Fruit fly (Drosophila melanogaster) whole organism, embryonic: ENCODE results near the gene CG3036.
A peak's percentile ranks its signal among the peaks of the same experiment; 100 is the strongest.

ENCODE experiments used
- B-H2 ChIP-seq: fragments of 200-800 bp; sonication (Bioruptor generic); optimal IDR thresholded peaks from 2 replicates; lab custom pipeline; 2018; ENCODE audit warnings: missing biosample characterization, mild to moderate bottlenecking, missing genetic modification characterization
- BEAF-32 ChIP-seq: fragments of 200-800 bp; sonication (Bioruptor generic); optimal IDR thresholded peaks from 3 replicates; lab custom pipeline; 2017; ENCODE audit warnings: missing biosample characterization, missing genetic modification characterization, mild to moderate bottlenecking, moderate library complexity, missing genetic modification reagents
- Bgb ChIP-seq: fragments of 200-800 bp; sonication (Bioruptor generic); IDR thresholded peaks from 2 replicates; pipeline ENCODE4 v1.3.6; 2022; ENCODE audit warnings: missing biosample characterization, missing genetic modification characterization; ENCODE audit not compliant: partially characterized antibody
- CG10209 ChIP-seq: fragments of 200-800 bp; sonication (Bioruptor generic); optimal IDR thresholded peaks from 3 replicates; lab custom pipeline; 2017; ENCODE audit warnings: missing biosample characterization, mild to moderate bottlenecking, missing genetic modification characterization, missing genetic modification reagents
- CG13287 ChIP-seq: fragments of 200-800 bp; sonication (Bioruptor generic); IDR thresholded peaks from 2 replicates; pipeline ENCODE4 v1.3.6; 2022; ENCODE audit warnings: missing biosample characterization, missing genetic modification characterization; ENCODE audit not compliant: partially characterized antibody
- CG1602 ChIP-seq: fragments of 200-800 bp; sonication (Bioruptor generic); optimal IDR thresholded peaks from 3 replicates; lab custom pipeline; 2016; ENCODE audit warnings: missing biosample characterization, missing genetic modification characterization
- CG1603 ChIP-seq: fragments of 200-800 bp; sonication (Bioruptor generic); optimal IDR thresholded peaks from 2 replicates; lab custom pipeline; 2019; ENCODE audit warnings: missing biosample characterization, mild to moderate bottlenecking, missing genetic modification characterization, moderate library complexity
- CG16779 ChIP-seq: fragments of 200-800 bp; sonication (Bioruptor generic); IDR thresholded peaks from 2 replicates; pipeline ENCODE4 v1.3.6; 2022; ENCODE audit warnings: missing biosample characterization, missing genetic modification characterization
- CG2875 ChIP-seq: fragments of 200-800 bp; sonication (Bioruptor generic); optimal IDR thresholded peaks from 2 replicates; lab custom pipeline; 2017; ENCODE audit warnings: missing biosample characterization, mild to moderate bottlenecking, missing genetic modification characterization, missing genetic modification reagents
- CG33213 ChIP-seq: fragments of 200-800 bp; sonication (Bioruptor generic); optimal IDR thresholded peaks from 3 replicates; lab custom pipeline; 2016; ENCODE audit warnings: missing biosample characterization, missing genetic modification characterization
- CG4328 ChIP-seq: fragments of 200-800 bp; sonication (Bioruptor generic); optimal IDR thresholded peaks from 3 replicates; lab custom pipeline; 2017; ENCODE audit warnings: missing biosample characterization, missing genetic modification reagents, missing genetic modification characterization
- CG4820 ChIP-seq: fragments of 200-800 bp; sonication (Bioruptor generic); optimal IDR thresholded peaks from 3 replicates; lab custom pipeline; 2016; ENCODE audit warnings: missing biosample characterization, missing genetic modification characterization
- CG4854 ChIP-seq: fragments of 200-800 bp; sonication (Bioruptor generic); optimal IDR thresholded peaks from 2 replicates; lab custom pipeline; 2016; ENCODE audit warnings: missing biosample characterization, missing genetic modification characterization, inconsistent platforms
- CG6272 ChIP-seq: fragments of 200-800 bp; sonication (Bioruptor generic); IDR thresholded peaks from 2 replicates; pipeline ENCODE4 v1.3.6; 2022; ENCODE audit warnings: missing biosample characterization, missing genetic modification characterization
- CG6765 ChIP-seq: fragments of 200-800 bp; sonication (Bioruptor generic); optimal IDR thresholded peaks from 3 replicates; lab custom pipeline; 2017; ENCODE audit warnings: missing biosample characterization, mild to moderate bottlenecking, missing genetic modification characterization
- CG7745 ChIP-seq: fragments of 200-800 bp; sonication (Bioruptor generic); optimal IDR thresholded peaks from 2 replicates; lab custom pipeline; 2018; ENCODE audit warnings: missing biosample characterization, mild to moderate bottlenecking, missing genetic modification characterization, moderate library complexity
- CG7987 ChIP-seq: fragments of 200-800 bp; sonication (Bioruptor generic); optimal IDR thresholded peaks from 2 replicates; lab custom pipeline; 2018; ENCODE audit warnings: missing biosample characterization, mild to moderate bottlenecking, missing genetic modification characterization, moderate library complexity
- CG8281 ChIP-seq: fragments of 200-800 bp; sonication (Bioruptor generic); optimal IDR thresholded peaks from 2 replicates; lab custom pipeline; 2018; ENCODE audit warnings: missing biosample characterization, mild to moderate bottlenecking, missing genetic modification characterization, moderate library complexity
- CG8478 ChIP-seq: fragments of >200 bp; optimal IDR thresholded peaks from 2 replicates; lab custom pipeline; 2018
- CG8765 ChIP-seq: fragments of 200-800 bp; sonication (Bioruptor generic); IDR thresholded peaks from 2 replicates; pipeline ENCODE4 v1.3.6; 2022; ENCODE audit warnings: missing biosample characterization, missing genetic modification characterization
- CG9437 ChIP-seq: fragments of 200-800 bp; sonication (Bioruptor generic); optimal IDR thresholded peaks from 2 replicates; lab custom pipeline; 2018; ENCODE audit warnings: missing biosample characterization, mild to moderate bottlenecking, missing genetic modification characterization
- Fer1 ChIP-seq: fragments of 200-800 bp; sonication (Bioruptor generic); optimal IDR thresholded peaks from 2 replicates; lab custom pipeline; 2017; ENCODE audit warnings: missing biosample characterization, mild to moderate bottlenecking, missing genetic modification characterization
- Gug ChIP-seq: fragments of 200-800 bp; sonication (Bioruptor generic); IDR thresholded peaks from 4 replicates; pipeline ENCODE4 v1.3.6; 2022; ENCODE audit warnings: missing biosample characterization, missing genetic modification characterization
- Max ChIP-seq: fragments of 200-800 bp; sonication (Bioruptor generic); optimal IDR thresholded peaks from 2 replicates; lab custom pipeline; 2016; ENCODE audit warnings: missing biosample characterization, mild to moderate bottlenecking, missing genetic modification characterization
- Ptx1 ChIP-seq: fragments of 200-800 bp; sonication (Bioruptor generic); IDR thresholded peaks from 2 replicates; pipeline ENCODE4 v1.3.6; 2022; ENCODE audit warnings: missing biosample characterization, missing genetic modification characterization
- Sin3A ChIP-seq: fragments of >200 bp; optimal IDR thresholded peaks from 2 replicates; lab custom pipeline; 2018
- Sry-β ChIP-seq: fragments of 200-800 bp; sonication (Bioruptor generic); optimal IDR thresholded peaks from 2 replicates; lab custom pipeline; 2018; ENCODE audit warnings: missing biosample characterization, mild to moderate bottlenecking, missing genetic modification characterization, moderate library complexity
- Sry-δ ChIP-seq: fragments of 200-800 bp; sonication (Bioruptor generic); optimal IDR thresholded peaks from 2 replicates; lab custom pipeline; 2016; ENCODE audit warnings: missing biosample characterization, missing genetic modification characterization
- Taf1 ChIP-seq: fragments of 200-800 bp; sonication (Bioruptor generic); IDR thresholded peaks from 2 replicates; pipeline ENCODE4 v1.3.6; 2022; ENCODE audit warnings: missing biosample characterization, missing genetic modification characterization
- Vsx1 ChIP-seq: fragments of 200-800 bp; sonication (Bioruptor generic); optimal IDR thresholded peaks from 2 replicates; lab custom pipeline; 2017; ENCODE audit warnings: missing biosample characterization, mild to moderate bottlenecking, missing genetic modification characterization, missing genetic modification reagents
- aop ChIP-seq: fragments of 200-800 bp; sonication (Bioruptor generic); IDR thresholded peaks from 2 replicates; pipeline ENCODE4 v1.3.6; 2022; ENCODE audit warnings: missing biosample characterization, missing genetic modification characterization
- ase ChIP-seq: fragments of 200-800 bp; sonication (Bioruptor generic); IDR thresholded peaks from 3 replicates; pipeline ENCODE4 v1.3.6; 2022; ENCODE audit warnings: missing biosample characterization, missing genetic modification characterization
- chinmo ChIP-seq: fragments of 200-800 bp; sonication (Bioruptor generic); IDR thresholded peaks from 4 replicates; pipeline ENCODE4 v1.3.6; 2022; ENCODE audit warnings: missing biosample characterization, missing genetic modification characterization; ENCODE audit not compliant: partially characterized antibody
- dimm ChIP-seq: fragments of 200-800 bp; sonication (Bioruptor generic); IDR thresholded peaks from 2 replicates; pipeline ENCODE4 v1.3.6; 2022; ENCODE audit warnings: missing biosample characterization, missing genetic modification characterization
- exex ChIP-seq: fragments of 200-800 bp; sonication (Bioruptor generic); optimal IDR thresholded peaks from 4 replicates; lab custom pipeline; 2018; ENCODE audit warnings: missing biosample characterization, mild to moderate bottlenecking, missing genetic modification characterization, moderate library complexity
- fu2 ChIP-seq: fragments of 200-800 bp; sonication (Bioruptor generic); optimal IDR thresholded peaks from 2 replicates; lab custom pipeline; 2016; ENCODE audit warnings: missing biosample characterization, missing genetic modification characterization
- gce ChIP-seq: fragments of 200-800 bp; sonication (Bioruptor generic); IDR thresholded peaks from 3 replicates; pipeline ENCODE4 v1.3.6; 2022; ENCODE audit warnings: missing biosample characterization, missing genetic modification characterization
- gfzf ChIP-seq: fragments of 200-800 bp; sonication (Bioruptor generic); optimal IDR thresholded peaks from 2 replicates; lab custom pipeline; 2016; ENCODE audit warnings: missing biosample characterization, mild to moderate bottlenecking, missing genetic modification characterization, moderate library complexity
- jing ChIP-seq: fragments of 200-800 bp; sonication (Bioruptor generic); optimal IDR thresholded peaks from 2 replicates; lab custom pipeline; 2018; ENCODE audit warnings: missing biosample characterization, mild to moderate bottlenecking, missing genetic modification characterization
- luna ChIP-seq: fragments of 200-800 bp; sonication (Bioruptor generic); optimal IDR thresholded peaks from 2 replicates; lab custom pipeline; 2016; ENCODE audit warnings: missing biosample characterization, missing genetic modification characterization
- mam ChIP-seq: fragments of 200-800 bp; sonication (Bioruptor generic); optimal IDR thresholded peaks from 3 replicates; lab custom pipeline; 2016; ENCODE audit warnings: missing biosample characterization, missing genetic modification characterization
- nerfin-2 ChIP-seq: fragments of 200-800 bp; sonication (Bioruptor generic); IDR thresholded peaks from 2 replicates; pipeline ENCODE4 v1.3.6; 2022; ENCODE audit warnings: missing biosample characterization, missing genetic modification characterization; ENCODE audit not compliant: partially characterized antibody
- onecut ChIP-seq: fragments of 200-800 bp; sonication (Bioruptor generic); IDR thresholded peaks from 2 replicates; pipeline ENCODE4 v1.3.6; 2022; ENCODE audit warnings: missing biosample characterization, missing genetic modification characterization
- pho ChIP-seq: fragments of 200-800 bp; sonication (Bioruptor generic); optimal IDR thresholded peaks from 2 replicates; lab custom pipeline; 2016; ENCODE audit warnings: missing biosample characterization, missing genetic modification characterization
- pnt ChIP-seq: fragments of 200-800 bp; sonication (Bioruptor generic); optimal IDR thresholded peaks from 3 replicates; lab custom pipeline; 2016; ENCODE audit warnings: missing biosample characterization, missing genetic modification characterization
- pum ChIP-seq: fragments of 200-800 bp; sonication (Bioruptor generic); optimal IDR thresholded peaks from 2 replicates; lab custom pipeline; 2016; ENCODE audit warnings: missing biosample characterization, missing genetic modification characterization
- sd ChIP-seq: fragments of 200-800 bp; sonication (Bioruptor generic); optimal IDR thresholded peaks from 3 replicates; lab custom pipeline; 2018; ENCODE audit warnings: missing biosample characterization, mild to moderate bottlenecking, missing genetic modification characterization, moderate library complexity
- seq ChIP-seq: fragments of 200-800 bp; sonication (Bioruptor generic); IDR thresholded peaks from 2 replicates; pipeline ENCODE4 v1.3.6; 2022; ENCODE audit warnings: missing biosample characterization, missing genetic modification characterization
- stc ChIP-seq: fragments of 200-800 bp; sonication (Bioruptor generic); IDR thresholded peaks from 2 replicates; pipeline ENCODE4 v1.3.6; 2022; ENCODE audit warnings: missing biosample characterization, missing genetic modification characterization
- toy ChIP-seq: fragments of 200-800 bp; sonication (Bioruptor generic); IDR thresholded peaks from 2 replicates; pipeline ENCODE4 v1.3.6; 2022; ENCODE audit warnings: missing biosample characterization, missing genetic modification characterization
- tx ChIP-seq: fragments of 200-800 bp; sonication (Bioruptor generic); optimal IDR thresholded peaks from 2 replicates; lab custom pipeline; 2016; ENCODE audit warnings: missing biosample characterization, missing genetic modification characterization
- vvl ChIP-seq: fragments of 200-800 bp; sonication (Bioruptor generic); IDR thresholded peaks from 2 replicates; pipeline ENCODE4 v1.3.6; 2022; ENCODE audit warnings: missing biosample characterization, missing genetic modification characterization

The CG3036 gene

dm6 chr2L:4850356-4850755 is 41.6 kb upstream of the CG3036 start, which contains the start of the genes mRpS2 and Mon1 (continued):
- peak; percentile 83 for TF ChIP-seq CG2875
- TF ChIP-seq CG6765 (GFP tag; lab: Kevin White, UChicago) = peak; percentile 87
- peak; percentile 84 for TF ChIP-seq CG4854 (GFP tag; lab: Kevin White, UChicago)
- TF ChIP-seq Sry-β = peak; percentile 45
- TF ChIP-seq gfzf = no peak
- peak; percentile 87 for TF ChIP-seq CG8765 (GFP tag; lab: Robert Waterston, UW)
- peak; percentile 90 for TF ChIP-seq seq (GFP tag; lab: Robert Waterston, UW)
- peak; percentile 95 for TF ChIP-seq CG1602 (GFP tag; lab: Kevin White, UChicago)
- TF ChIP-seq gce (GFP tag; lab: Robert Waterston, UW) = peak; percentile 95
- TF ChIP-seq jing (GFP tag; lab: Kevin White, UChicago) = no peak
- TF ChIP-seq onecut (GFP tag; lab: Robert Waterston, UW) = peak; percentile 78
- TF ChIP-seq Gug (GFP tag; lab: Robert Waterston, UW) = peak; percentile 91
- peak; percentile 95 for TF ChIP-seq CG6272 (GFP tag; lab: Robert Waterston, UW)
- TF ChIP-seq CG8281 = peak; percentile 81
- TF ChIP-seq CG1603 (tag; lab: Kevin White, UChicago) = peak; percentile 68
- no peak for TF ChIP-seq sd (tag; lab: Kevin White, UChicago)
- peak; percentile 92 for TF ChIP-seq B-H2
- peak; percentile 71 for TF ChIP-seq CG33213 (GFP tag; lab: Kevin White, UChicago)
- peak; percentile 91 for TF ChIP-seq CG4820 (GFP tag; lab: Kevin White, UChicago)
- peak; percentile 92 for TF ChIP-seq CG7987 (GFP tag; lab: Kevin White, UChicago)
- peak; percentile 70 for TF ChIP-seq pnt (GFP tag; lab: Kevin White, UChicago)
- TF ChIP-seq Fer1 (GFP tag; lab: Kevin White, UChicago) = peak; percentile 96
- peak; percentile 34 for TF ChIP-seq luna (GFP tag; lab: Kevin White, UChicago)
- 0 out of 2 replicates have a peak, but pooled peaks have one; percentile 63 for TF ChIP-seq CG16779 (GFP tag; lab: Robert Waterston, UW)
- no peak for TF ChIP-seq Bgb (GFP tag; lab: Robert Waterston, UW)
- peak; percentile 91 for TF ChIP-seq mam (GFP tag; lab: Kevin White, UChicago)
- TF ChIP-seq ase (GFP tag; lab: Robert Waterston, UW) = peak; percentile 97
- TF ChIP-seq CG8478 = no peak
- TF ChIP-seq tx (GFP tag; lab: Kevin White, UChicago) = peak; percentile 67
- TF ChIP-seq exex (tag; lab: Kevin White, UChicago) = peak; percentile 84
- TF ChIP-seq pum (GFP tag; lab: Kevin White, UChicago) = peak; percentile 77
- TF ChIP-seq Ptx1 = peak; percentile 98
- TF ChIP-seq Sry-δ = peak; percentile 40
- TF ChIP-seq fu2 = peak; percentile 77
- peak; percentile 71 for TF ChIP-seq pho
- TF ChIP-seq Vsx1 (GFP tag; lab: Kevin White, UChicago) = no peak
- peak; percentile 98 for TF ChIP-seq stc (GFP tag; lab: Robert Waterston, UW)
- TF ChIP-seq toy (GFP tag; lab: Robert Waterston, UW) = peak; percentile 94
- TF ChIP-seq chinmo (GFP tag; lab: Robert Waterston, UW) = no peak
- peak; percentile 92 for TF ChIP-seq Taf1 (GFP tag; lab: Robert Waterston, UW)
- peak; percentile 94 for TF ChIP-seq CG10209
- TF ChIP-seq aop = peak; percentile 82
- peak; percentile 90 for TF ChIP-seq CG9437
- TF ChIP-seq Max = peak; percentile 92
- TF ChIP-seq dimm (GFP tag; lab: Robert Waterston, UW) = peak; percentile 89
- peak; percentile 16 for TF ChIP-seq BEAF-32
- TF ChIP-seq CG4328 (GFP tag; lab: Kevin White, UChicago) = peak; percentile 80
- no peak for TF ChIP-seq CG7745 (tag; lab: Kevin White, UChicago)
- no peak for TF ChIP-seq nerfin-2 (GFP tag; lab: Robert Waterston, UW)
- TF ChIP-seq Sin3A (lab: Kevin White, UChicago) = no peak
- peak; percentile 50; the same call in 1 of the 2 replicates for TF ChIP-seq CG13287 (GFP tag; lab: Robert Waterston, UW)
- TF ChIP-seq vvl (GFP tag; lab: Robert Waterston, UW) = peak; percentile 98
